Fruit fly (Drosophila melanogaster) whole organism, embryonic: Measurements from ENCODE around the gene CG7512.

Experiments
- ATbp ChIP-seq: fragments of 200-800 bp; sonication (Bioruptor generic); optimal IDR thresholded peaks from 2 replicates; lab custom pipeline; 2017; ENCODE audit warnings: missing biosample characterization, mild to moderate bottlenecking, missing genetic modification characterization, missing genetic modification reagents
- Atf-2 ChIP-seq: fragments of 200-800 bp; sonication (Bioruptor generic); optimal IDR thresholded peaks from 2 replicates; lab custom pipeline; 2016; ENCODE audit warnings: missing biosample characterization, missing genetic modification characterization
- C15 ChIP-seq: fragments of 200-800 bp; sonication (Bioruptor generic); IDR thresholded peaks from 3 replicates; pipeline ENCODE4 v1.3.6; 2022; ENCODE audit warnings: missing biosample characterization, missing genetic modification characterization
- CG13296 ChIP-seq: fragments of 200-800 bp; sonication (Bioruptor generic); optimal IDR thresholded peaks from 3 replicates; lab custom pipeline; 2018; ENCODE audit warnings: missing biosample characterization, mild to moderate bottlenecking, missing genetic modification characterization
- CG14014 ChIP-seq: fragments of 200-800 bp; sonication (Bioruptor generic); IDR thresholded peaks from 2 replicates; pipeline ENCODE4 v1.3.6; 2022; ENCODE audit warnings: missing biosample characterization, missing genetic modification characterization
- CG14860 ChIP-seq: fragments of 200-800 bp; sonication (Bioruptor generic); IDR thresholded peaks from 3 replicates; pipeline ENCODE4 v1.3.6; 2022; ENCODE audit warnings: missing biosample characterization, missing genetic modification characterization; ENCODE audit not compliant: partially characterized antibody
- CG16863 ChIP-seq: fragments of 200-800 bp; sonication (Bioruptor generic); optimal IDR thresholded peaks from 3 replicates; lab custom pipeline; 2016; ENCODE audit warnings: missing biosample characterization, missing genetic modification characterization
- CG18262 ChIP-seq: fragments of 200-800 bp; optimal IDR thresholded peaks from 3 replicates; lab custom pipeline; 2019; ENCODE audit warnings: missing biosample characterization, mild to moderate bottlenecking, missing genetic modification characterization, moderate library complexity
- CG18619 ChIP-seq: fragments of 200-800 bp; sonication (Bioruptor generic); optimal IDR thresholded peaks from 3 replicates; lab custom pipeline; 2017; ENCODE audit warnings: missing biosample characterization, mild to moderate bottlenecking, missing genetic modification characterization
- CG30020 ChIP-seq: fragments of 200-800 bp; optimal IDR thresholded peaks from 2 replicates; lab custom pipeline; 2019; ENCODE audit warnings: missing biosample characterization, mild to moderate bottlenecking, missing genetic modification characterization, moderate library complexity
- CG30403 ChIP-seq: fragments of 200-800 bp; sonication (Bioruptor generic); optimal IDR thresholded peaks from 3 replicates; lab custom pipeline; 2016; ENCODE audit warnings: missing biosample characterization, missing genetic modification characterization
- CG30431 ChIP-seq: fragments of 200-800 bp; sonication (Bioruptor generic); optimal IDR thresholded peaks from 2 replicates; lab custom pipeline; 2017; ENCODE audit warnings: missing biosample characterization, missing genetic modification characterization
- CG3065 ChIP-seq: fragments of 200-800 bp; sonication (Bioruptor generic); optimal IDR thresholded peaks from 2 replicates; lab custom pipeline; 2016; ENCODE audit warnings: missing biosample characterization, missing genetic modification characterization
- CG31388 ChIP-seq: fragments of 200-800 bp; sonication (Bioruptor generic); optimal IDR thresholded peaks from 2 replicates; lab custom pipeline; 2016; ENCODE audit warnings: missing biosample characterization, missing genetic modification characterization
- CG3281 ChIP-seq: fragments of 200-800 bp; sonication (Bioruptor generic); optimal IDR thresholded peaks from 3 replicates; lab custom pipeline; 2017; ENCODE audit warnings: missing biosample characterization, mild to moderate bottlenecking, missing genetic modification characterization
- CG3995 ChIP-seq: fragments of 200-800 bp; sonication (Bioruptor generic); optimal IDR thresholded peaks from 3 replicates; lab custom pipeline; 2016; ENCODE audit warnings: missing biosample characterization, missing genetic modification characterization
- CG4730 ChIP-seq: fragments of 200-800 bp; sonication (Bioruptor generic); IDR thresholded peaks from 2 replicates; pipeline ENCODE4 v1.3.6; 2022; ENCODE audit warnings: missing biosample characterization, missing genetic modification characterization
- CG6272 ChIP-seq: fragments of 200-800 bp; sonication (Bioruptor generic); IDR thresholded peaks from 2 replicates; pipeline ENCODE4 v1.3.6; 2022; ENCODE audit warnings: missing biosample characterization, missing genetic modification characterization
- CG6689 ChIP-seq: fragments of 200-800 bp; sonication (Bioruptor generic); IDR thresholded peaks from 2 replicates; pipeline ENCODE4 v1.3.6; 2022; ENCODE audit warnings: missing biosample characterization, missing genetic modification characterization
- CG7372 ChIP-seq: fragments of 200-800 bp; sonication (Bioruptor generic); IDR thresholded peaks from 2 replicates; pipeline ENCODE4 v1.3.6; 2022; ENCODE audit warnings: missing biosample characterization, missing genetic modification characterization
- CG8089 ChIP-seq: fragments of 200-800 bp; sonication (Bioruptor generic); optimal IDR thresholded peaks from 3 replicates; lab custom pipeline; 2016; ENCODE audit warnings: missing biosample characterization, missing genetic modification characterization
- CG9817 ChIP-seq: fragments of 200-800 bp; sonication (Bioruptor generic); optimal IDR thresholded peaks from 2 replicates; lab custom pipeline; 2018; ENCODE audit warnings: missing biosample characterization, mild to moderate bottlenecking, missing genetic modification characterization, moderate library complexity
- Dll ChIP-seq: fragments of 200-800 bp; sonication (Bioruptor generic); IDR thresholded peaks from 4 replicates; pipeline ENCODE4 v1.3.6; 2022; ENCODE audit warnings: missing biosample characterization, missing genetic modification characterization; ENCODE audit not compliant: partially characterized antibody
- E2f1 ChIP-seq: fragments of 200-800 bp; sonication (Bioruptor generic); IDR thresholded peaks from 2 replicates; pipeline ENCODE4 v1.3.6; 2022; ENCODE audit warnings: missing biosample characterization, missing genetic modification characterization
- Eip74EF ChIP-seq, 2 experiments: fragments of 200-800 bp in 1 of 2; fragments of >200 bp in 1 of 2; sonication (Bioruptor generic) in 1 of 2; optimal IDR thresholded peaks; 2 replicates each; lab custom pipeline; 2017 to 2019; ENCODE audit warnings: missing biosample characterization in 2 of 2, missing genetic modification characterization in 2 of 2, mild to moderate bottlenecking in 1 of 2, moderate library complexity in 1 of 2
- H2.0 ChIP-seq: fragments of 200-800 bp; sonication (Bioruptor generic); IDR thresholded peaks from 2 replicates; pipeline ENCODE4 v1.3.6; 2022; ENCODE audit warnings: missing biosample characterization, missing genetic modification characterization
- HLH54F ChIP-seq: fragments of 200-800 bp; sonication (Bioruptor generic); optimal IDR thresholded peaks from 3 replicates; lab custom pipeline; 2016; ENCODE audit warnings: missing biosample characterization, missing genetic modification characterization
- Poxn ChIP-seq: fragments of 200-800 bp; sonication (Bioruptor generic); IDR thresholded peaks from 2 replicates; pipeline ENCODE4 v1.3.6; 2022; ENCODE audit warnings: missing biosample characterization, missing genetic modification characterization
- Side ChIP-seq: fragments of 200-800 bp; sonication (Bioruptor generic); optimal IDR thresholded peaks from 2 replicates; lab custom pipeline; 2016; ENCODE audit warnings: missing biosample characterization, missing genetic modification characterization
- Six4 ChIP-seq: fragments of 200-800 bp; sonication (Bioruptor generic); optimal IDR thresholded peaks from 2 replicates; lab custom pipeline; 2016; ENCODE audit warnings: missing biosample characterization, missing genetic modification characterization
- cas ChIP-seq: fragments of 200-800 bp; sonication (Bioruptor generic); IDR thresholded peaks from 2 replicates; pipeline ENCODE4 v1.3.6; 2022; ENCODE audit warnings: missing biosample characterization, missing genetic modification characterization
- chif ChIP-seq, 2 experiments: fragments of 200-800 bp; sonication (Bioruptor generic); optimal IDR thresholded peaks; 3 replicates each; lab custom pipeline; 2016; ENCODE audit warnings: missing biosample characterization in 2 of 2, missing genetic modification characterization in 2 of 2
- crp ChIP-seq, 2 experiments: fragments of 200-800 bp; sonication (Bioruptor generic); optimal IDR thresholded peaks; 2 replicates in 1 of 2; 3 replicates in 1 of 2; lab custom pipeline; 2017; ENCODE audit warnings: missing biosample characterization in 2 of 2, missing genetic modification characterization in 2 of 2, mild to moderate bottlenecking in 1 of 2, moderate library complexity in 1 of 2
- danr ChIP-seq: fragments of 200-800 bp; sonication (Bioruptor generic); IDR thresholded peaks from 2 replicates; pipeline ENCODE4 v1.3.6; 2022; ENCODE audit warnings: missing biosample characterization, missing genetic modification characterization
- fru ChIP-seq: fragments of >200 bp; optimal IDR thresholded peaks from 2 replicates; lab custom pipeline; 2017
- hth ChIP-seq: fragments of >200 bp; optimal IDR thresholded peaks from 2 replicates; lab custom pipeline; 2017; ENCODE audit warnings: inconsistent platforms
- jumu ChIP-seq: fragments of 200-800 bp; sonication (Bioruptor generic); optimal IDR thresholded peaks from 3 replicates; lab custom pipeline; 2016; ENCODE audit warnings: missing biosample characterization, missing genetic modification characterization
- kah ChIP-seq: fragments of 200-800 bp; sonication (Bioruptor generic); optimal IDR thresholded peaks from 2 replicates; lab custom pipeline; 2018; ENCODE audit warnings: missing biosample characterization, mild to moderate bottlenecking, missing genetic modification characterization
- kay ChIP-seq: fragments of 200-800 bp; sonication (Bioruptor generic); optimal IDR thresholded peaks from 2 replicates; lab custom pipeline; 2016; ENCODE audit warnings: missing biosample characterization, missing genetic modification characterization
- kni ChIP-seq: fragments of 200-800 bp; sonication (Bioruptor generic); optimal IDR thresholded peaks from 3 replicates; lab custom pipeline; 2017; ENCODE audit warnings: mild to moderate bottlenecking, missing biosample characterization, missing genetic modification reagents, missing genetic modification characterization
- pita ChIP-seq: fragments of 200-800 bp; sonication (Bioruptor generic); optimal IDR thresholded peaks from 2 replicates; lab custom pipeline; 2017; ENCODE audit warnings: missing biosample characterization, mild to moderate bottlenecking, missing genetic modification characterization
- ro ChIP-seq: fragments of 200-800 bp; sonication (Bioruptor generic); IDR thresholded peaks from 2 replicates; pipeline ENCODE4 v1.3.6; 2022; ENCODE audit warnings: missing biosample characterization, missing genetic modification characterization
- salm ChIP-seq: fragments of 200-800 bp; sonication (Bioruptor generic); optimal IDR thresholded peaks from 2 replicates; lab custom pipeline; 2018; ENCODE audit warnings: missing biosample characterization, mild to moderate bottlenecking, missing genetic modification characterization
- sens-2 ChIP-seq: fragments of 200-800 bp; sonication (Bioruptor generic); IDR thresholded peaks from 2 replicates; pipeline ENCODE4 v1.3.6; 2022; ENCODE audit warnings: missing biosample characterization, missing genetic modification characterization
- sr ChIP-seq: fragments of 200-800 bp; sonication (Bioruptor generic); IDR thresholded peaks from 3 replicates; pipeline ENCODE4 v1.3.6; 2022; ENCODE audit warnings: missing biosample characterization, missing genetic modification characterization
- ssp ChIP-seq: fragments of 200-800 bp; sonication (Bioruptor generic); IDR thresholded peaks from 2 replicates; pipeline ENCODE4 v1.3.6; 2022; ENCODE audit warnings: missing biosample characterization, missing genetic modification characterization
- tap ChIP-seq: fragments of 200-800 bp; optimal IDR thresholded peaks from 3 replicates; lab custom pipeline; 2019; ENCODE audit warnings: missing biosample characterization, mild to moderate bottlenecking, missing genetic modification characterization, moderate library complexity
- trem ChIP-seq: fragments of 200-800 bp; optimal IDR thresholded peaks from 3 replicates; lab custom pipeline; 2019; ENCODE audit warnings: missing biosample characterization, mild to moderate bottlenecking, missing genetic modification characterization, moderate library complexity
- vnd ChIP-seq: fragments of 200-800 bp; sonication (Bioruptor generic); IDR thresholded peaks from 3 replicates; pipeline ENCODE4 v1.3.6; 2022; ENCODE audit warnings: missing biosample characterization, missing genetic modification characterization; ENCODE audit not compliant: partially characterized antibody
- wek ChIP-seq: fragments of 200-800 bp; sonication (Bioruptor generic); optimal IDR thresholded peaks from 3 replicates; lab custom pipeline; 2018; ENCODE audit warnings: missing biosample characterization, mild to moderate bottlenecking, missing genetic modification characterization, moderate library complexity
- zfh1 ChIP-seq: fragments of 200-800 bp; sonication (Bioruptor generic); IDR thresholded peaks from 3 replicates; pipeline ENCODE4 v1.3.6; 2022; ENCODE audit warnings: missing biosample characterization, missing genetic modification characterization

Gene CG7512

dm6 chr3L:11491222-11491873 lies 22.2 kb upstream of the CG7512 start (continued):
- TF ChIP-seq Eip74EF (GFP tag; optimal IDR thresholded peaks at IDR 0.05; lab: Kevin White, UChicago) (no peak), CG9817 (tag; lab: Kevin White, UChicago) (peak; percentile 60), C15 (no peak), H2.0 (GFP tag; lab: Robert Waterston, UW) (peak; percentile 58; the same call in 1 of the 2 replicates), Side (peak; percentile 49), crp (GFP tag; optimal IDR thresholded peaks at IDR 0.05; lab: Kevin White, UChicago) (no peak), kni (GFP tag; lab: Kevin White, UChicago) (no peak), pita (GFP tag; lab: Kevin White, UChicago) (no peak), vnd (GFP tag; lab: Robert Waterston, UW) (no peak), wek (GFP tag; lab: Kevin White, UChicago) (no peak), trem (tag; lab: Kevin White, UChicago) (peak; percentile 14), CG3065 (GFP tag; lab: Kevin White, UChicago) (no peak), CG14014 (GFP tag; lab: Robert Waterston, UW) (peak; percentile 53; the same call in 1 of the 2 replicates), sr (GFP tag; lab: Robert Waterston, UW) (no peak), CG30020 (tag; lab: Kevin White, UChicago) (no peak), Six4 (GFP tag; lab: Kevin White, UChicago) (no peak), kay (GFP tag; lab: Kevin White, UChicago) (no peak), CG7372 (GFP tag; lab: Robert Waterston, UW) (peak; percentile 67; the same call in 1 of the 2 replicates), CG6272 (GFP tag; lab: Robert Waterston, UW) (no peak), chif (GFP tag; optimal IDR thresholded peaks at IDR 0.05; lab: Kevin White, UChicago) (peak; percentile 1 to 53), CG14860 (GFP tag; lab: Robert Waterston, UW) (no peak), HLH54F (GFP tag; lab: Kevin White, UChicago) (no peak), CG6689 (GFP tag; lab: Robert Waterston, UW) (peak; percentile 56; the same call in 1 of the 2 replicates), hth (lab: Kevin White, UChicago) (no peak), CG3995 (GFP tag; lab: Kevin White, UChicago) (peak; percentile 11), zfh1 (GFP tag; lab: Robert Waterston, UW) (peak; percentile 67; the same call in 2 of the 3 replicates), Atf-2 (GFP tag; lab: Kevin White, UChicago) (peak; percentile 63), CG16863 (GFP tag; lab: Kevin White, UChicago) (peak; percentile 33), kah (no peak), ro (GFP tag; lab: Robert Waterston, UW) (no peak), fru (lab: Kevin White, UChicago) (no peak), Dll (GFP tag; lab: Robert Waterston, UW) (no peak), E2f1 (GFP tag; lab: Robert Waterston, UW) (peak; percentile 66; the same call in 1 of the 2 replicates), CG8089 (GFP tag; lab: Kevin White, UChicago) (no peak), Poxn (GFP tag; lab: Robert Waterston, UW) (no peak), tap (tag; lab: Kevin White, UChicago) (peak; percentile 58), CG18619 (GFP tag; lab: Kevin White, UChicago) (peak; percentile 49), cas (no peak), CG3281 (GFP tag; lab: Kevin White, UChicago) (peak; percentile 69), ATbp (GFP tag; lab: Kevin White, UChicago) (no peak), danr (GFP tag; lab: Robert Waterston, UW) (peak; percentile 58; the same call in 1 of the 2 replicates), CG18262 (peak; percentile 66), CG4730 (GFP tag; lab: Robert Waterston, UW) (peak; percentile 58), CG31388 (GFP tag; lab: Kevin White, UChicago) (no peak), salm (tag; lab: Kevin White, UChicago) (no peak), CG30431 (GFP tag; lab: Kevin White, UChicago) (no peak), CG30403 (GFP tag; lab: Kevin White, UChicago) (peak; percentile 69), CG13296 (GFP tag; lab: Kevin White, UChicago) (peak; percentile 47), ssp (GFP tag; lab: Robert Waterston, UW) (no peak), sens-2 (GFP tag; lab: Robert Waterston, UW) (no peak), jumu (GFP tag; lab: Kevin White, UChicago) (peak; percentile 31)
